Worm (Caenorhabditis elegans): ENCODE results near the gene Y53F4B.18.

The Y53F4B.18 gene

DNA sequence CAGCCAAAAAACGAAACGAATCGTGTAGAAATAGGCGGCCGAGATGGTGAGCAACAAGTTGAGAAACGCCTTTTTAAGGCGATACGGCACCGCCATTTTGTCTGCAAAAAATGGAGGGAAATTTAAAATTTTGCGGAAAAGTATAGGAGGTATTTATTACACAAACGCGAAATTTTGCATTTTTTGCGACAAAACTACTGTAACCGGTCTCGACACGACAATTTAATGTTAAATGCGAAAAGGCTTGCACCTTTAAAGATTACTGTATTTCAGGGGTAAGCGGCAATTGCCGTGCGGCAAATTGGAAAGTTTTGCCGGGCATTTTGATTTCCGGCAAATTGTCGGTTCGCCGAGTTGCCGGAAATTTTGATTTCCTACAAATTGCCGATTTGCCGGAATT lies at the start of gene Y53F4B.18:
Gene Y53F4B.18 (minus strand): TSS at position 101 of the 400 bp plus-strand sequence.
- TF ChIP-seq K12H6.12 (tag; optimal IDR thresholded peaks at IDR 0.05) (no peak), nhr-90 (tag; optimal IDR thresholded peaks at IDR 0.05) (no peak), D2030.7 (GFP tag; IDR thresholded peaks at IDR 0.05) (no peak), tlf-1 (GFP tag; optimal IDR thresholded peaks at IDR 0.05) (no peak), sdz-38 (tag; optimal IDR thresholded peaks at IDR 0.05) (no peak), mel-28 (tag; optimal IDR thresholded peaks at IDR 0.05; ENCODE audit: borderline replicate concordance) (no peak), F57A8.1 (GFP tag; optimal IDR thresholded peaks at IDR 0.05) (no peak), madf-10 (tag; optimal IDR thresholded peaks at IDR 0.05) (no peak), Y95B8A.8 (GFP tag; IDR thresholded peaks at IDR 0.05) (no peak)

- TF ChIP-seq attf-3 (GFP tag; conservative IDR thresholded peaks at IDR 0.05) (peak; percentile 84), unc-62 (GFP tag; optimal IDR thresholded peaks at IDR 0.05) (no peak), attf-5 (GFP tag; optimal IDR thresholded peaks at IDR 0.05) (peak; percentile 77), lsl-1 (GFP tag; optimal IDR thresholded peaks at IDR 0.05) (peak; percentile 38), lin-40 (tag; optimal IDR thresholded peaks at IDR 0.05) (peak; percentile 19), snpc-4 (GFP tag; optimal IDR thresholded peaks at IDR 0.05) (no peak), snpc-4 (tag; optimal IDR thresholded peaks at IDR 0.05) (peak in 3 of 4 experiments; percentile 4 to 59 (median 10)), lin-26 (GFP tag; IDR thresholded peaks at IDR 0.05) (no peak), F23B12.7 (tag; optimal IDR thresholded peaks at IDR 0.05; ENCODE audit: insufficient read depth) (peak; percentile 22), ceh-40 (GFP tag; IDR thresholded peaks at IDR 0.05) (no peak), cebp-1 (GFP tag; IDR thresholded peaks at IDR 0.05) (peak; percentile 98), cebp-1 (tag; optimal IDR thresholded peaks at IDR 0.05) (peak; percentile 99), sptf-2 (GFP tag; optimal IDR thresholded peaks at IDR 0.05) (peak; percentile 10), hmg-1.2 (GFP tag; IDR thresholded peaks at IDR 0.05) (peak; percentile 37; the same call in 1 of the 2 replicates), lin-35 (GFP tag; optimal IDR thresholded peaks at IDR 0.05) (peak in 1 of 3 experiments; percentile 35), let-607 (tag; optimal IDR thresholded peaks at IDR 0.05) (no peak)
Measured at ce11 chrII:15119537-15120360, 48.3 kb upstream of the Y53F4B.18 start, which contains the start of gene arp-1. TSS of gene arp-1 (plus strand) at chrII:15120301.

DNA sequence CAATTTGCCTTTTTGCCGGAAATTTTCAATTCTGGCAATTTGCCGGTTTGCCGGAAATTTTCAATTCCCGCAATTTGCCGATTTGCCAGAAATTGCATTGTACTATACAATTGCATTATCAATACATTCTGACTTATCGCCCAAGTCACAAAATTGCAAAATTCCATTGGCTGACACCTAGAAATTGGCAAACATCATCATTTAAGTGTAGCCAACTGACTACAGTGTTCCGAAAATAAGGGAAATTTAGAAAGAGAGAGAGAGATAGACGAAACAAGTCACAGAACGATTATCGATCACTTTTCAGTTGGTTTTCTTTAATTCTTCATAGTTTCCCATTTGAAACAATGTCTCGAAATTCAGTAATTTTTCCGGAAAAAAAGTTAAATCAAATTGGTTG lies 39.9 kb upstream of the Y53F4B.18 start:
- TF ChIP-seq cebp-1 (GFP tag; IDR thresholded peaks at IDR 0.05) (no peak), cebp-1 (tag; optimal IDR thresholded peaks at IDR 0.05) (peak; percentile 36), mel-28 (tag; optimal IDR thresholded peaks at IDR 0.05; ENCODE audit: borderline replicate concordance) (no peak), dox-1 (GFP tag; IDR thresholded peaks at IDR 0.05) (0 out of 2 replicates have a peak, but pooled peaks have one; percentile 22), nhr-80 (tag; optimal IDR thresholded peaks at IDR 0.05) (peak; percentile 64)

- TF ChIP-seq F55B11.4 (tag; optimal IDR thresholded peaks at IDR 0.05; ENCODE audit: borderline replicate concordance, insufficient read depth) (no peak), B0019.2 (GFP tag; conservative IDR thresholded peaks at IDR 0.05) (no peak), madf-10 (tag; optimal IDR thresholded peaks at IDR 0.05) (no peak), nhr-120 (GFP tag; IDR thresholded peaks at IDR 0.05) (no peak), F39B2.1 (GFP tag; IDR thresholded peaks at IDR 0.05) (no peak)
Measured at ce11 chrII:15109844-15110243, 38.4 kb upstream of the Y53F4B.18 start, which contains the start of gene Y53F4B.39. TSS of gene Y53F4B.39 (plus strand) at chrII:15110144.
